Worm (Caenorhabditis elegans) whole organism, mixed stage, embryonic: ENCODE results near the gene msp-49.

Experiments
- M03D4.4 ChIP-seq: sonication (generic microtip); optimal IDR thresholded peaks from 2 replicates; lab custom pipeline; 2017; ENCODE audit warnings: mild to moderate bottlenecking, missing genetic modification characterization, missing compliant biosample characterization
- bed-3 ChIP-seq: fragments of 200-800 bp; sonication (Bioruptor generic); optimal IDR thresholded peaks from 3 replicates; lab custom pipeline; 2018; ENCODE audit warnings: mild to moderate bottlenecking, missing genetic modification characterization, moderate library complexity, missing compliant biosample characterization
- blmp-1 ChIP-seq: fragments of 150-350 bp; optimal IDR thresholded peaks from 2 replicates; lab custom pipeline; 2014; ENCODE audit warnings: missing biosample characterization, missing genetic modification characterization
- ceh-39 ChIP-seq: fragments of 150-350 bp; optimal IDR thresholded peaks from 2 replicates; lab custom pipeline; 2014; ENCODE audit warnings: missing biosample characterization, missing genetic modification characterization
- ceh-43 ChIP-seq: fragments of 200-800 bp; sonication (Bioruptor generic); optimal IDR thresholded peaks from 2 replicates; lab custom pipeline; 2018; ENCODE audit warnings: mild to moderate bottlenecking, missing genetic modification characterization, moderate library complexity, missing compliant biosample characterization
- ceh-83 ChIP-seq: fragments of 200-800 bp; sonication (Bioruptor generic); optimal IDR thresholded peaks from 2 replicates; lab custom pipeline; 2018; ENCODE audit warnings: mild to moderate bottlenecking, missing genetic modification characterization, missing compliant biosample characterization
- ces-1 ChIP-seq: fragments of 150-350 bp; optimal IDR thresholded peaks from 2 replicates; lab custom pipeline; 2014; ENCODE audit warnings: missing biosample characterization, missing genetic modification reagents, missing genetic modification characterization
- cnd-1 ChIP-seq: fragments of 200-800 bp; sonication (Bioruptor generic); optimal IDR thresholded peaks from 2 replicates; lab custom pipeline; 2018; ENCODE audit warnings: mild to moderate bottlenecking, missing genetic modification characterization, missing compliant biosample characterization
- drap-1 ChIP-seq: fragments of 200-800 bp; sonication (Bioruptor generic); optimal IDR thresholded peaks from 3 replicates; lab custom pipeline; 2018; ENCODE audit warnings: mild to moderate bottlenecking, missing genetic modification characterization, missing compliant biosample characterization
- elt-1 ChIP-seq: sonication (generic microtip); optimal IDR thresholded peaks from 2 replicates; lab custom pipeline; 2017; ENCODE audit warnings: missing genetic modification characterization, mild to moderate bottlenecking, missing compliant biosample characterization, antibody characterized with exemption, moderate library complexity, borderline replicate concordance; ENCODE audit not compliant: insufficient read depth
- elt-3 ChIP-seq: fragments of 150-350 bp; optimal IDR thresholded peaks from 2 replicates; lab custom pipeline; 2014; ENCODE audit warnings: missing biosample characterization, missing genetic modification characterization
- flh-1 ChIP-seq: fragments of 200-800 bp; sonication (Bioruptor generic); optimal IDR thresholded peaks from 2 replicates; lab custom pipeline; 2018; ENCODE audit warnings: mild to moderate bottlenecking, missing genetic modification characterization, moderate library complexity, missing compliant biosample characterization
- ham-2 ChIP-seq: fragments of 200-800 bp; sonication (Bioruptor generic); optimal IDR thresholded peaks from 2 replicates; lab custom pipeline; 2018; ENCODE audit warnings: mild to moderate bottlenecking, missing genetic modification characterization, missing compliant biosample characterization
- hlh-1 ChIP-seq: fragments of 150-350 bp; optimal IDR thresholded peaks from 2 replicates; lab custom pipeline; 2014; ENCODE audit warnings: missing biosample characterization, missing genetic modification reagents, missing genetic modification characterization
- lin-13 ChIP-seq: fragments of 150-350 bp; optimal IDR thresholded peaks from 2 replicates; lab custom pipeline; 2014; ENCODE audit warnings: missing biosample characterization, missing genetic modification characterization
- lin-32 ChIP-seq: fragments of 200-800 bp; sonication (Bioruptor generic); optimal IDR thresholded peaks from 2 replicates; lab custom pipeline; 2018; ENCODE audit warnings: mild to moderate bottlenecking, missing genetic modification characterization, missing compliant biosample characterization
- lsy-2 ChIP-seq: fragments of 150-350 bp; optimal IDR thresholded peaks from 2 replicates; lab custom pipeline; 2014; ENCODE audit warnings: missing biosample characterization, missing genetic modification characterization
- mab-5 ChIP-seq: fragments of 150-350 bp; optimal IDR thresholded peaks from 2 replicates; lab custom pipeline; 2014; ENCODE audit warnings: missing biosample characterization, missing genetic modification characterization
- mep-1 ChIP-seq: fragments of 150-350 bp; optimal IDR thresholded peaks from 2 replicates; lab custom pipeline; 2017; ENCODE audit warnings: missing biosample characterization, missing genetic modification reagents, missing genetic modification characterization, inconsistent platforms
- mls-2 ChIP-seq: sonication (generic microtip); optimal IDR thresholded peaks from 2 replicates; lab custom pipeline; 2016; ENCODE audit warnings: mild to moderate bottlenecking, missing genetic modification characterization, moderate library complexity, missing compliant biosample characterization
- nhr-12 ChIP-seq: fragments of 150-350 bp; optimal IDR thresholded peaks from 2 replicates; lab custom pipeline; 2014; ENCODE audit warnings: missing biosample characterization, missing genetic modification characterization
- nhr-2 ChIP-seq: fragments of 150-350 bp; optimal IDR thresholded peaks from 2 replicates; lab custom pipeline; 2014; ENCODE audit warnings: missing biosample characterization, missing genetic modification characterization
- nhr-237 ChIP-seq: fragments of 150-350 bp; optimal IDR thresholded peaks from 2 replicates; lab custom pipeline; 2014; ENCODE audit warnings: missing biosample characterization, missing genetic modification characterization
- nhr-28 ChIP-seq: fragments of 150-350 bp; optimal IDR thresholded peaks from 2 replicates; lab custom pipeline; 2014; ENCODE audit warnings: missing biosample characterization, missing genetic modification characterization
- nhr-76 ChIP-seq: sonication (generic microtip); optimal IDR thresholded peaks from 2 replicates; lab custom pipeline; 2017; ENCODE audit warnings: missing biosample characterization, missing genetic modification characterization
- pha-4 ChIP-seq: fragments of 150-350 bp; optimal IDR thresholded peaks from 2 replicates; lab custom pipeline; 2018; ENCODE audit warnings: missing biosample characterization, missing genetic modification reagents, missing genetic modification characterization
- sem-2 ChIP-seq: fragments of 200-800 bp; sonication (Bioruptor generic); optimal IDR thresholded peaks from 2 replicates; lab custom pipeline; 2018; ENCODE audit warnings: mild to moderate bottlenecking, missing genetic modification characterization, missing compliant biosample characterization
- snpc-4 ChIP-seq: fragments of 150-350 bp; optimal IDR thresholded peaks from 2 replicates; lab custom pipeline; 2014; ENCODE audit warnings: missing biosample characterization, missing genetic modification characterization
- sptf-1 ChIP-seq: sonication (generic microtip); optimal IDR thresholded peaks from 2 replicates; lab custom pipeline; 2017; ENCODE audit warnings: mild to moderate bottlenecking, missing genetic modification characterization, moderate library complexity, missing compliant biosample characterization
- tbx-8 ChIP-seq: fragments of 200-800 bp; sonication (Bioruptor generic); optimal IDR thresholded peaks from 2 replicates; lab custom pipeline; 2018; ENCODE audit warnings: mild to moderate bottlenecking, missing genetic modification characterization, moderate library complexity, missing compliant biosample characterization
- unc-120 ChIP-seq: sonication (generic microtip); optimal IDR thresholded peaks from 2 replicates; lab custom pipeline; 2017; ENCODE audit warnings: missing genetic modification characterization, missing compliant biosample characterization; ENCODE audit not compliant: poor library complexity, severe bottlenecking
- unc-39 ChIP-seq: fragments of 150-350 bp; optimal IDR thresholded peaks from 2 replicates; lab custom pipeline; 2014; ENCODE audit warnings: missing biosample characterization, missing genetic modification characterization
- unc-62 ChIP-seq: fragments of 150-350 bp; optimal IDR thresholded peaks from 2 replicates; lab custom pipeline; 2014; ENCODE audit warnings: missing biosample characterization, missing genetic modification reagents, missing genetic modification characterization
- zip-8 ChIP-seq: fragments of 150-350 bp; optimal IDR thresholded peaks from 2 replicates; lab custom pipeline; 2014; ENCODE audit warnings: missing biosample characterization, missing genetic modification characterization
- ztf-11 ChIP-seq: fragments of 150-350 bp; optimal IDR thresholded peaks from 2 replicates; lab custom pipeline; 2014; ENCODE audit warnings: missing biosample characterization, missing genetic modification characterization

Gene msp-49

ce11 chrII:5225284-5225683 lies 31.1 kb downstream of the msp-49 start, which contains the start of gene dsh-1:
Gene dsh-1 (minus strand): TSS chrII:5225384.
- no peak for TF ChIP-seq ztf-11 (tag; lab: Kevin White, UChicago)
- no peak for TF ChIP-seq ces-1 (GFP tag; lab: Kevin White, UChicago)
- TF ChIP-seq cnd-1 (tag; lab: Kevin White, UChicago): no peak
- TF ChIP-seq blmp-1: no peak

ce11 chrII:5226309-5226708 lies 32.1 kb downstream of the msp-49 start:
- no peak for TF ChIP-seq blmp-1
- TF ChIP-seq drap-1 (GFP tag; lab: Kevin White, UChicago): no peak
- TF ChIP-seq ceh-39 (tag; lab: Kevin White, UChicago): no peak
- peak; percentile 59 for TF ChIP-seq hlh-1
- TF ChIP-seq elt-3 (tag; lab: Kevin White, UChicago): no peak
- TF ChIP-seq ham-2 (GFP tag; lab: Kevin White, UChicago): peak; percentile 25
- no peak for TF ChIP-seq nhr-12
- no peak for TF ChIP-seq sem-2
- TF ChIP-seq unc-120 (tag; lab: Kevin White, UChicago): no peak
- no peak for TF ChIP-seq flh-1 (GFP tag; lab: Kevin White, UChicago)
- no peak for TF ChIP-seq snpc-4
- TF ChIP-seq bed-3: no peak
- TF ChIP-seq cnd-1 (tag; lab: Kevin White, UChicago): peak; percentile 75
- no peak for TF ChIP-seq mab-5
- no peak for TF ChIP-seq nhr-237 (tag; lab: Kevin White, UChicago)
- TF ChIP-seq ces-1 (GFP tag; lab: Kevin White, UChicago): peak; percentile 34
- no peak for TF ChIP-seq ceh-43 (GFP tag; lab: Kevin White, UChicago)
- peak; percentile 47 for TF ChIP-seq sptf-1 (tag; lab: Kevin White, UChicago)
- no peak for TF ChIP-seq ztf-11 (tag; lab: Kevin White, UChicago)
- no peak for TF ChIP-seq tbx-8 (GFP tag; lab: Kevin White, UChicago)
- no peak for TF ChIP-seq elt-1 (tag; lab: Kevin White, UChicago)
- no peak for TF ChIP-seq unc-39 (tag; lab: Kevin White, UChicago)
- no peak for TF ChIP-seq nhr-2
- peak; percentile 11 for TF ChIP-seq lin-32 (GFP tag; lab: Kevin White, UChicago)
- TF ChIP-seq zip-8: no peak
- no peak for TF ChIP-seq nhr-76 (tag; lab: Kevin White, UChicago)
- TF ChIP-seq pha-4 (tag; lab: Kevin White, UChicago): no peak
- TF ChIP-seq M03D4.4 (tag; lab: Kevin White, UChicago): peak; percentile 23
- peak; percentile 31 for TF ChIP-seq mep-1 (tag; lab: Kevin White, UChicago)
- no peak for TF ChIP-seq ceh-83 (GFP tag; lab: Kevin White, UChicago)
- TF ChIP-seq unc-62: peak; percentile 35
- TF ChIP-seq nhr-28 (tag; lab: Kevin White, UChicago): no peak
- TF ChIP-seq mls-2 (tag; lab: Kevin White, UChicago): peak; percentile 43
- TF ChIP-seq lsy-2 (tag; lab: Kevin White, UChicago): no peak
- TF ChIP-seq lin-13 (tag; lab: Kevin White, UChicago): no peak

- TF ChIP-seq unc-62: peak; percentile 37
- peak; percentile 54 for TF ChIP-seq ceh-39 (tag; lab: Kevin White, UChicago)
- TF ChIP-seq sptf-1 (tag; lab: Kevin White, UChicago): peak; percentile 47
- TF ChIP-seq mls-2 (tag; lab: Kevin White, UChicago): peak; percentile 37
- peak; percentile 33 for TF ChIP-seq unc-120 (tag; lab: Kevin White, UChicago)
- TF ChIP-seq tbx-8 (GFP tag; lab: Kevin White, UChicago): no peak
- no peak for TF ChIP-seq ceh-83 (GFP tag; lab: Kevin White, UChicago)
- TF ChIP-seq nhr-2: no peak
- TF ChIP-seq pha-4 (tag; lab: Kevin White, UChicago): peak; percentile 52
- TF ChIP-seq hlh-1: peak; percentile 26
- no peak for TF ChIP-seq zip-8
- peak; percentile 89 for TF ChIP-seq ces-1 (GFP tag; lab: Kevin White, UChicago)
These were observed 33.6 kb downstream of the msp-49 start for ce11 chrII:5227768-5228167.

- TF ChIP-seq ceh-43 (GFP tag; lab: Kevin White, UChicago): no peak
- TF ChIP-seq nhr-76 (tag; lab: Kevin White, UChicago): no peak
- TF ChIP-seq nhr-237 (tag; lab: Kevin White, UChicago): no peak
- TF ChIP-seq lsy-2 (tag; lab: Kevin White, UChicago): no peak
- no peak for TF ChIP-seq ztf-11 (tag; lab: Kevin White, UChicago)
- no peak for TF ChIP-seq mab-5
- TF ChIP-seq tbx-8 (GFP tag; lab: Kevin White, UChicago): no peak
- TF ChIP-seq lin-13 (tag; lab: Kevin White, UChicago): no peak
- no peak for TF ChIP-seq bed-3
- no peak for TF ChIP-seq snpc-4
- TF ChIP-seq unc-62: peak; percentile 68
- TF ChIP-seq ceh-83 (GFP tag; lab: Kevin White, UChicago): no peak
- TF ChIP-seq flh-1 (GFP tag; lab: Kevin White, UChicago): no peak
- TF ChIP-seq elt-3 (tag; lab: Kevin White, UChicago): no peak
- TF ChIP-seq sptf-1 (tag; lab: Kevin White, UChicago): no peak
- no peak for TF ChIP-seq lin-32 (GFP tag; lab: Kevin White, UChicago)
- TF ChIP-seq mep-1 (tag; lab: Kevin White, UChicago): no peak
- TF ChIP-seq unc-39 (tag; lab: Kevin White, UChicago): no peak
- TF ChIP-seq ham-2 (GFP tag; lab: Kevin White, UChicago): peak; percentile 40
- peak; percentile 42 for TF ChIP-seq mls-2 (tag; lab: Kevin White, UChicago)
- TF ChIP-seq nhr-28 (tag; lab: Kevin White, UChicago): no peak
- peak; percentile 17 for TF ChIP-seq ces-1 (GFP tag; lab: Kevin White, UChicago)
- peak; percentile 12 for TF ChIP-seq cnd-1 (tag; lab: Kevin White, UChicago)
- TF ChIP-seq drap-1 (GFP tag; lab: Kevin White, UChicago): no peak
- TF ChIP-seq ceh-39 (tag; lab: Kevin White, UChicago): no peak
- TF ChIP-seq hlh-1: no peak
- TF ChIP-seq zip-8: no peak
- TF ChIP-seq unc-120 (tag; lab: Kevin White, UChicago): no peak
- TF ChIP-seq nhr-12: no peak
- no peak for TF ChIP-seq blmp-1
- no peak for TF ChIP-seq elt-1 (tag; lab: Kevin White, UChicago)
- TF ChIP-seq sem-2: no peak
- TF ChIP-seq pha-4 (tag; lab: Kevin White, UChicago): no peak
These were observed 34.5 kb downstream of the msp-49 start for ce11 chrII:5228662-5229061.
